Worm (Caenorhabditis elegans) whole organism, L1 larva: ENCODE data around the gene srh-308.

Experiments
- C04F5.9 ChIP-seq: sonication (generic microtip); optimal IDR thresholded peaks from 2 replicates; lab custom pipeline; 2016; ENCODE audit warnings: missing genetic modification characterization, missing compliant biosample characterization
- C34B4.2 ChIP-seq: sonication (generic microtip); optimal IDR thresholded peaks from 2 replicates; lab custom pipeline; 2017; ENCODE audit warnings: mild to moderate bottlenecking, missing genetic modification characterization, missing compliant biosample characterization
- Y116A8C.19 ChIP-seq: sonication (generic microtip); optimal IDR thresholded peaks from 2 replicates; lab custom pipeline; 2016; ENCODE audit warnings: missing compliant biosample characterization, missing genetic modification characterization, borderline replicate concordance
- alr-1 ChIP-seq: fragments of 200-800 bp; sonication (Bioruptor generic); optimal IDR thresholded peaks from 2 replicates; lab custom pipeline; 2018; ENCODE audit warnings: borderline replicate concordance, mild to moderate bottlenecking, missing genetic modification characterization, missing compliant biosample characterization
- ceh-8 ChIP-seq: fragments of 200-800 bp; sonication (Bioruptor generic); optimal IDR thresholded peaks from 2 replicates; lab custom pipeline; 2018; ENCODE audit warnings: mild to moderate bottlenecking, missing genetic modification characterization, moderate library complexity, missing compliant biosample characterization
- ceh-90 ChIP-seq: sonication (generic microtip); optimal IDR thresholded peaks from 2 replicates; lab custom pipeline; 2016; ENCODE audit warnings: missing genetic modification characterization, missing compliant biosample characterization
- ces-1 ChIP-seq: fragments of 150-350 bp; optimal IDR thresholded peaks from 2 replicates; lab custom pipeline; 2014; ENCODE audit warnings: missing biosample characterization, missing genetic modification reagents, missing genetic modification characterization
- dsc-1 ChIP-seq: sonication (generic microtip); optimal IDR thresholded peaks from 2 replicates; lab custom pipeline; 2016; ENCODE audit warnings: mild to moderate bottlenecking, missing genetic modification characterization, missing compliant biosample characterization
- efl-3 ChIP-seq: fragments of 200-800 bp; sonication (Bioruptor generic); optimal IDR thresholded peaks from 2 replicates; lab custom pipeline; 2018; ENCODE audit warnings: mild to moderate bottlenecking, missing genetic modification characterization, missing compliant biosample characterization
- elt-2 ChIP-seq: sonication (generic microtip); optimal IDR thresholded peaks from 2 replicates; lab custom pipeline; 2016; ENCODE audit warnings: missing genetic modification characterization, mild to moderate bottlenecking, inconsistent platforms, missing compliant biosample characterization, missing genetic modification reagents
- fkh-10 ChIP-seq: sonication (generic microtip); optimal IDR thresholded peaks from 2 replicates; lab custom pipeline; 2017; ENCODE audit warnings: missing biosample characterization, missing genetic modification reagents, missing genetic modification characterization
- fkh-4 ChIP-seq: sonication (generic microtip); optimal IDR thresholded peaks from 2 replicates; lab custom pipeline; 2016; ENCODE audit warnings: missing compliant biosample characterization, missing genetic modification characterization, borderline replicate concordance
- fkh-8 ChIP-seq: sonication (generic microtip); optimal IDR thresholded peaks from 2 replicates; lab custom pipeline; 2016; ENCODE audit warnings: mild to moderate bottlenecking, missing genetic modification characterization, missing compliant biosample characterization
- hlh-4 ChIP-seq: sonication (generic microtip); optimal IDR thresholded peaks from 2 replicates; lab custom pipeline; 2016; ENCODE audit warnings: mild to moderate bottlenecking, missing genetic modification characterization, missing compliant biosample characterization
- hpl-2 ChIP-seq: fragments of 150-350 bp; optimal IDR thresholded peaks from 2 replicates; lab custom pipeline; 2014; ENCODE audit warnings: missing biosample characterization, missing genetic modification reagents, missing genetic modification characterization
- irx-1 ChIP-seq: sonication (generic microtip); optimal IDR thresholded peaks from 2 replicates; lab custom pipeline; 2016; ENCODE audit warnings: missing genetic modification characterization, missing compliant biosample characterization
- lin-15B ChIP-seq: fragments of 150-350 bp; sonication (generic microtip); optimal IDR thresholded peaks from 3 replicates; lab custom pipeline; 2014; ENCODE audit warnings: missing biosample characterization, missing genetic modification characterization
- lir-3 ChIP-seq: sonication (generic microtip); optimal IDR thresholded peaks from 2 replicates; lab custom pipeline; 2016; ENCODE audit warnings: mild to moderate bottlenecking, missing genetic modification characterization, moderate library complexity, missing compliant biosample characterization; ENCODE audit not compliant: poor library complexity
- mab-9 ChIP-seq: fragments of 200-800 bp; sonication (Bioruptor generic); IDR thresholded peaks from 2 replicates; pipeline ENCODE4 v1.3.6; 2022; ENCODE audit warnings: missing genetic modification reagents, missing genetic modification characterization, missing compliant biosample characterization
- mep-1 ChIP-seq: fragments of 150-350 bp; optimal IDR thresholded peaks from 2 replicates; lab custom pipeline; 2014; ENCODE audit warnings: missing biosample characterization, missing genetic modification characterization
- nhr-20 ChIP-seq: sonication (generic microtip); optimal IDR thresholded peaks from 2 replicates; lab custom pipeline; 2016; ENCODE audit warnings: mild to moderate bottlenecking, missing genetic modification characterization, missing compliant biosample characterization
- nhr-47 ChIP-seq: sonication (generic microtip); optimal IDR thresholded peaks from 2 replicates; lab custom pipeline; 2016; ENCODE audit warnings: mild to moderate bottlenecking, missing genetic modification characterization, moderate library complexity, missing compliant biosample characterization
- nhr-71 ChIP-seq: sonication (generic microtip); optimal IDR thresholded peaks from 2 replicates; lab custom pipeline; 2016; ENCODE audit warnings: mild to moderate bottlenecking, missing genetic modification characterization, moderate library complexity, missing compliant biosample characterization
- nhr-90 ChIP-seq: sonication (generic microtip); optimal IDR thresholded peaks from 2 replicates; lab custom pipeline; 2016; ENCODE audit warnings: mild to moderate bottlenecking, missing genetic modification characterization, missing compliant biosample characterization; ENCODE audit not compliant: poor library complexity
- pag-3 ChIP-seq: sonication (generic microtip); optimal IDR thresholded peaks from 2 replicates; lab custom pipeline; 2017; ENCODE audit warnings: missing genetic modification characterization, mild to moderate bottlenecking, missing compliant biosample characterization, antibody characterized with exemption, borderline replicate concordance; ENCODE audit not compliant: insufficient read depth
- pax-3 ChIP-seq: fragments of 200-800 bp; sonication (Bioruptor generic); optimal IDR thresholded peaks from 2 replicates; lab custom pipeline; 2018; ENCODE audit warnings: mild to moderate bottlenecking, missing genetic modification characterization, moderate library complexity, missing compliant biosample characterization
- sox-4 ChIP-seq: sonication (generic microtip); optimal IDR thresholded peaks from 2 replicates; lab custom pipeline; 2016; ENCODE audit warnings: missing genetic modification characterization, missing compliant biosample characterization
- tbx-2 ChIP-seq: sonication (generic microtip); optimal IDR thresholded peaks from 2 replicates; lab custom pipeline; 2016; ENCODE audit warnings: missing genetic modification characterization, missing compliant biosample characterization
- unc-130 ChIP-seq: fragments of 150-350 bp; optimal IDR thresholded peaks from 2 replicates; lab custom pipeline; 2017; ENCODE audit warnings: missing biosample characterization, missing genetic modification characterization, inconsistent platforms
- unc-62 ChIP-seq: fragments of 150-350 bp; optimal IDR thresholded peaks from 2 replicates; lab custom pipeline; 2014; ENCODE audit warnings: missing biosample characterization, missing genetic modification reagents, missing genetic modification characterization
- unc-98 ChIP-seq: fragments of 200-800 bp; sonication (Bioruptor generic); IDR thresholded peaks from 2 replicates; pipeline ENCODE4 v1.3.6; 2022; ENCODE audit warnings: missing genetic modification characterization, missing compliant biosample characterization
- xbp-1 ChIP-seq: sonication (generic microtip); optimal IDR thresholded peaks from 2 replicates; lab custom pipeline; 2016; ENCODE audit warnings: missing genetic modification characterization, missing compliant biosample characterization
- zag-1 ChIP-seq: fragments of 150-350 bp; optimal IDR thresholded peaks from 2 replicates; lab custom pipeline; 2014; ENCODE audit warnings: missing biosample characterization, missing genetic modification characterization

Gene srh-308

ce11 chrV:14001929-14002328 lies 15.4 kb downstream of the srh-308 start (continued):
- TF ChIP-seq lir-3 (tag; lab: Kevin White, UChicago) (no peak), Y116A8C.19 (tag; lab: Kevin White, UChicago) (no peak), hpl-2 (GFP tag; lab: Kevin White, UChicago) (no peak), tbx-2 (tag; lab: Kevin White, UChicago) (no peak), unc-98 (GFP tag; lab: Robert Waterston, UW) (no peak), pax-3 (no peak), nhr-20 (tag; lab: Kevin White, UChicago) (no peak), fkh-4 (tag; lab: Kevin White, UChicago) (no peak), hlh-4 (tag; lab: Kevin White, UChicago) (no peak)
- TF ChIP-seq, all 84 proteins: peak for 4

ce11 chrV:13993478-13993877 lies 23.9 kb downstream of the srh-308 start:
- TF ChIP-seq fkh-8 (peak; percentile 37), sox-4 (peak; percentile 19), dsc-1 (tag; lab: Kevin White, UChicago) (peak; percentile 59), pax-3 (peak; percentile 86), nhr-71 (tag; lab: Kevin White, UChicago) (peak; percentile 12), efl-3 (GFP tag; lab: Kevin White, UChicago) (no peak), mab-9 (GFP tag; lab: Robert Waterston, UW) (no peak), nhr-47 (tag; lab: Kevin White, UChicago) (peak; percentile 47)

ce11 chrV:13992485-13992884 lies 24.9 kb downstream of the srh-308 start, which contains the start of gene droe-4:
Gene droe-4, plus strand, starts transcription at chrV:13992656.
- TF ChIP-seq nhr-47 (tag; lab: Kevin White, UChicago) (peak; percentile 40), fkh-8 (peak; percentile 33), hlh-4 (tag; lab: Kevin White, UChicago) (no peak), dsc-1 (tag; lab: Kevin White, UChicago) (peak; percentile 66), nhr-71 (tag; lab: Kevin White, UChicago) (peak; percentile 23), unc-130 (tag; lab: Kevin White, UChicago) (no peak), pax-3 (peak; percentile 66)

ce11 chrV:13986823-13987222 lies 30.6 kb downstream of the srh-308 start:
- no peak for TF ChIP-seq ces-1
- TF ChIP-seq ceh-90 (tag; lab: Kevin White, UChicago), result no peak
- peak; percentile 38 for TF ChIP-seq elt-2 (tag; lab: Kevin White, UChicago)
- no peak for TF ChIP-seq pag-3 (tag; lab: Kevin White, UChicago)
- TF ChIP-seq lin-15B, result no peak

- TF ChIP-seq ceh-8 (GFP tag; lab: Kevin White, UChicago) (no peak), fkh-10 (GFP tag; lab: Kevin White, UChicago) (no peak), fkh-8 (no peak), C04F5.9 (no peak), irx-1 (tag; lab: Kevin White, UChicago) (no peak), sox-4 (no peak), nhr-20 (tag; lab: Kevin White, UChicago) (no peak), zag-1 (tag; lab: Kevin White, UChicago) (no peak), xbp-1 (tag; lab: Kevin White, UChicago) (no peak), unc-62 (GFP tag; lab: Kevin White, UChicago) (no peak), mep-1 (tag; lab: Kevin White, UChicago) (no peak), dsc-1 (tag; lab: Kevin White, UChicago) (no peak), nhr-71 (tag; lab: Kevin White, UChicago) (no peak), alr-1 (tag; lab: Kevin White, UChicago) (no peak), nhr-90 (tag; lab: Kevin White, UChicago) (no peak), C34B4.2 (no peak)
These were observed 32.5 kb downstream of the srh-308 start, which contains the start of gene end-1 for ce11 chrV:13984828-13985227. Gene end-1, plus strand, starts transcription at chrV:13985128.
